Worm (Caenorhabditis elegans): ENCODE data around the gene ZK354.2.
"Not testable (repeated sequence)": the region's sequence is repeated elsewhere in the genome, so short reads cannot be mapped to it uniquely, and the experiment has no call there.

DNA sequence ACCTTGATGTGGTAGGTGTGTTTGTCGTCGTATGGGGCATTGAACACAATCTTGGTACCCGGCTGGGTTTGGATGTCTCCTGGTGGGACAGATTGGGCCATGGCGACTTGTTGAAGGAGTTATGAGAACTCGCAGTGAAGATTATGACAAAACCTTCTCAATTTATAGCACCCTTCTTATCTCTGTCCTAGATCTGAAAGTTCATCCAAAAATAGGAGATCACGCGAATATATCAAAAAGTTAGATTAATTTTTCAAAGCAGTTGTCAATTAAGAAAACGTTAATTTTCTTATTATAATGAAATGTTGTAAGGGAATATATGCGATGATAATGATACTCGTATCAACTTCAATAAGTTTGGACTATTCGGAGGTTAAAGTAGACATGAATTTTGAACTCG, 18.0 kb upstream of the ZK354.2 start, which contains the start of gene msp-51:
- not testable (repeated sequence) for TF ChIP-seq klf-2 (GFP tag; conservative IDR thresholded peaks at IDR 0.05); med-1 (GFP tag; optimal IDR thresholded peaks at IDR 0.05; ENCODE audit: insufficient read depth); tab-1 (GFP tag; IDR thresholded peaks at IDR 0.05); ztf-23 (GFP tag; IDR thresholded peaks at IDR 0.05); flt-1 (GFP tag; IDR thresholded peaks at IDR 0.05); cog-1 (tag; optimal IDR thresholded peaks at IDR 0.05); ref-1 (GFP tag; conservative IDR thresholded peaks at IDR 0.05); T22C8.4 (GFP tag; IDR thresholded peaks at IDR 0.05); ztf-29 (GFP tag; IDR thresholded peaks at IDR 0.05)
